Worm (Caenorhabditis elegans) whole organism, young adult: Measurements from ENCODE around the gene Y119D3B.14.

Experiments used
- B0019.2 ChIP-seq: fragments of 200-800 bp; sonication (Bioruptor generic); conservative IDR thresholded peaks from 2 replicates; pipeline ENCODE4 v1.3.6; 2022; ENCODE audit warnings: missing genetic modification reagents, missing genetic modification characterization, missing compliant biosample characterization
- D2030.7 ChIP-seq: fragments of 200-800 bp; sonication (Bioruptor generic); IDR thresholded peaks from 2 replicates; pipeline ENCODE4 v1.3.6; 2022; ENCODE audit warnings: missing genetic modification reagents, missing genetic modification characterization, missing compliant biosample characterization
- F23B12.7 ChIP-seq: sonication (generic microtip); optimal IDR thresholded peaks from 2 replicates; lab custom pipeline; 2017; ENCODE audit warnings: missing genetic modification characterization, mild to moderate bottlenecking, missing compliant biosample characterization, antibody characterized with exemption, moderate library complexity; ENCODE audit not compliant: insufficient read depth
- F49E8.2 ChIP-seq: sonication (generic microtip); optimal IDR thresholded peaks from 3 replicates; lab custom pipeline; 2017; ENCODE audit warnings: missing genetic modification characterization, mild to moderate bottlenecking, missing compliant biosample characterization, antibody characterized with exemption, moderate library complexity; ENCODE audit not compliant: insufficient read depth
- T07F8.4 ChIP-seq: sonication (generic microtip); optimal IDR thresholded peaks from 2 replicates; lab custom pipeline; 2016; ENCODE audit warnings: mild to moderate bottlenecking, missing genetic modification characterization, moderate library complexity, missing compliant biosample characterization
- Y53G8AR.9 ChIP-seq: fragments of 200-800 bp; sonication (Bioruptor generic); conservative IDR thresholded peaks from 2 replicates; pipeline ENCODE4 v1.3.6; 2022; ENCODE audit warnings: missing genetic modification reagents, missing genetic modification characterization, missing compliant biosample characterization
- Y56A3A.18 ChIP-seq: fragments of 200-800 bp; sonication (Bioruptor generic); IDR thresholded peaks from 2 replicates; pipeline ENCODE4 v1.3.6; 2022; ENCODE audit warnings: missing genetic modification reagents, missing genetic modification characterization, missing compliant biosample characterization
- ZK185.1 ChIP-seq: sonication (generic microtip); optimal IDR thresholded peaks from 2 replicates; lab custom pipeline; 2016; ENCODE audit warnings: mild to moderate bottlenecking, missing genetic modification characterization, missing compliant biosample characterization; ENCODE audit not compliant: poor library complexity, severe bottlenecking
- atf-7 ChIP-seq: sonication (generic microtip); optimal IDR thresholded peaks from 2 replicates; lab custom pipeline; 2017; ENCODE audit warnings: mild to moderate bottlenecking, missing genetic modification characterization, missing compliant biosample characterization
- attf-5 ChIP-seq: fragments of 200-800 bp; sonication (Bioruptor generic); optimal IDR thresholded peaks from 2 replicates; lab custom pipeline; 2018; ENCODE audit warnings: mild to moderate bottlenecking, missing genetic modification characterization, missing compliant biosample characterization
- bed-2 ChIP-seq: fragments of 200-800 bp; sonication (Bioruptor generic); IDR thresholded peaks from 2 replicates; pipeline ENCODE4 v1.3.6; 2022; ENCODE audit warnings: missing genetic modification reagents, missing genetic modification characterization, missing compliant biosample characterization
- cebp-1 ChIP-seq, 2 experiments: fragments of 200-800 bp in 1 of 2; sonication (Bioruptor generic) in 1 of 2; sonication (generic microtip) in 1 of 2; IDR thresholded peaks in 1 of 2; optimal IDR thresholded peaks in 1 of 2; 2 replicates each; pipeline versions ENCODE4 v1.3.6 to Lab custom; 2017 to 2022; ENCODE audit warnings: missing compliant biosample characterization in 2 of 2, missing genetic modification characterization in 2 of 2, mild to moderate bottlenecking in 1 of 2, missing genetic modification reagents in 1 of 2, moderate library complexity in 1 of 2
- ceh-58 ChIP-seq: fragments of 200-800 bp; sonication (Bioruptor generic); IDR thresholded peaks from 2 replicates; pipeline ENCODE4 v1.3.6; 2022; ENCODE audit warnings: missing genetic modification characterization, missing compliant biosample characterization
- egl-18 ChIP-seq: fragments of 200-800 bp; sonication (Bioruptor generic); IDR thresholded peaks from 2 replicates; pipeline ENCODE4 v1.3.6; 2022; ENCODE audit warnings: missing genetic modification reagents, missing genetic modification characterization, missing compliant biosample characterization
- egl-44 ChIP-seq: fragments of 200-800 bp; sonication (Bioruptor generic); IDR thresholded peaks from 2 replicates; pipeline ENCODE4 v1.3.6; 2022; ENCODE audit warnings: missing genetic modification reagents, missing genetic modification characterization, missing compliant biosample characterization
- ets-4 ChIP-seq: fragments of 200-800 bp; sonication (Bioruptor generic); optimal IDR thresholded peaks from 2 replicates; lab custom pipeline; 2018; ENCODE audit warnings: mild to moderate bottlenecking, missing genetic modification characterization, missing compliant biosample characterization
- fkh-3 ChIP-seq: sonication (generic microtip); optimal IDR thresholded peaks from 2 replicates; lab custom pipeline; 2016; ENCODE audit warnings: mild to moderate bottlenecking, missing genetic modification characterization, missing compliant biosample characterization
- hmg-1.2 ChIP-seq: fragments of 200-800 bp; sonication (Bioruptor generic); IDR thresholded peaks from 2 replicates; pipeline ENCODE4 v1.3.6; 2022; ENCODE audit warnings: missing genetic modification reagents, missing genetic modification characterization, missing compliant biosample characterization
- lir-1 ChIP-seq: fragments of 200-800 bp; sonication (Bioruptor generic); conservative IDR thresholded peaks from 2 replicates; pipeline ENCODE4 v1.3.6; 2022; ENCODE audit warnings: missing genetic modification reagents, missing genetic modification characterization, missing compliant biosample characterization
- lsy-27 ChIP-seq: sonication (generic microtip); optimal IDR thresholded peaks from 2 replicates; lab custom pipeline; 2017; ENCODE audit warnings: missing genetic modification characterization, mild to moderate bottlenecking, missing compliant biosample characterization, antibody characterized with exemption, missing genotype, borderline replicate concordance; ENCODE audit not compliant: insufficient read depth
- madf-8 ChIP-seq: fragments of 200-800 bp; sonication (Bioruptor generic); conservative IDR thresholded peaks from 2 replicates; pipeline ENCODE4 v1.3.6; 2022; ENCODE audit warnings: missing genetic modification reagents, missing genetic modification characterization, missing compliant biosample characterization
- mcd-1 ChIP-seq: fragments of 200-800 bp; sonication (Bioruptor generic); IDR thresholded peaks from 2 replicates; pipeline ENCODE4 v1.3.6; 2022; ENCODE audit warnings: missing genetic modification reagents, missing genetic modification characterization, missing compliant biosample characterization
- mes-4 ChIP-seq: sonication (generic microtip); optimal IDR thresholded peaks from 2 replicates; lab custom pipeline; 2016; ENCODE audit warnings: missing genotype, missing genetic modification characterization, missing compliant biosample characterization
- nhr-179 ChIP-seq: sonication (generic microtip); optimal IDR thresholded peaks from 2 replicates; lab custom pipeline; 2016; ENCODE audit warnings: mild to moderate bottlenecking, missing genetic modification characterization, missing compliant biosample characterization
- pbrm-1 ChIP-seq: fragments of 200-800 bp; sonication (Bioruptor generic); IDR thresholded peaks from 2 replicates; pipeline ENCODE4 v1.3.6; 2022; ENCODE audit warnings: missing genetic modification reagents, missing genetic modification characterization, missing compliant biosample characterization
- repo-1 ChIP-seq: sonication (generic microtip); optimal IDR thresholded peaks from 2 replicates; lab custom pipeline; 2017; ENCODE audit warnings: mild to moderate bottlenecking, missing genetic modification characterization, missing compliant biosample characterization
- tbx-9 ChIP-seq: sonication (generic microtip); optimal IDR thresholded peaks from 2 replicates; lab custom pipeline; 2016; ENCODE audit warnings: borderline replicate concordance, missing genetic modification characterization, inconsistent platforms, missing compliant biosample characterization
- unc-130 ChIP-seq: sonication (generic microtip); optimal IDR thresholded peaks from 2 replicates; lab custom pipeline; 2016; ENCODE audit warnings: missing genetic modification reagents, missing genetic modification characterization, missing compliant biosample characterization
- zfh-2 ChIP-seq: fragments of 200-800 bp; sonication (Bioruptor generic); conservative IDR thresholded peaks from 2 replicates; pipeline ENCODE4 v1.3.6; 2022; ENCODE audit warnings: missing genetic modification reagents, missing genetic modification characterization, missing compliant biosample characterization
- ztf-26 ChIP-seq: sonication (generic microtip); optimal IDR thresholded peaks from 2 replicates; lab custom pipeline; 2017; ENCODE audit warnings: missing genetic modification characterization, missing compliant biosample characterization

The Y119D3B.14 gene

DNA sequence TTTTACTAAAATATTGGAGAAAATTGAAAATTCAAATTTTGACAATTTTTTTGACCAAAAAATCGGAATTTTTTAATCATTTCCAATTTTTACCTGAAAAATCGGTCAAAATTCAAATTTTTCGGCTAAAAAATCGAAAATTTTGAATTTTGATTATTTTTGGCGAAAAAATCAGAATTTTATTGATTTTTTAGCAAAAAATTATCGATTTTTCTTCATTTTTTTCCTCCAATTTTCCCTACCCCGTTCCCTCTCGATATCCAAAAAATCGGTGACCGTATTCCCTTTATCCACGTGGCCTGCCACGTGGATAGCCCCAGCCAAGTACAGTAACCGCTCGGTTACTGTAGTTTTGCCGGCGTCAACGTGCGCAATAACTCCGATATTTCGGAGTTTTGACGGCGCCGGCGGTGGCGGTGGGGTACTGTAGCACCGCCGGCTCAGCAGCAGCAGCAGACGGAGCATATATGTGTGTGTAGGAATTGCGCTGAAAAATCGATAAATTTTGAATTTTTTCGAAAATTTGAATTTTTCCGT, at the start of gene Y119D3B.14:
Y119D3B.14 (minus strand) TSS at position 487 of the 537 bp plus-strand sequence.
- TF ChIP-seq lir-1: no peak
- TF ChIP-seq ZK185.1: no peak
- peak; percentile 32; the same call in 1 of the 2 replicates for TF ChIP-seq mcd-1 (GFP tag; lab: Robert Waterston, UW)
- TF ChIP-seq pbrm-1 (GFP tag; lab: Robert Waterston, UW): 0 out of 2 replicates have a peak, but pooled peaks have one; percentile 10

- no peak for TF ChIP-seq ets-4 (GFP tag; lab: Kevin White, UChicago)
- peak; percentile 71; the same call in 1 of the 2 replicates for TF ChIP-seq cebp-1 (GFP tag; IDR thresholded peaks at IDR 0.05; lab: Robert Waterston, UW)
- peak; percentile 93 for TF ChIP-seq cebp-1 (tag; optimal IDR thresholded peaks at IDR 0.05; lab: Kevin White, UChicago)
- peak; percentile 57 for TF ChIP-seq attf-5
- peak; percentile 68; the same call in 1 of the 2 replicates for TF ChIP-seq hmg-1.2 (GFP tag; lab: Robert Waterston, UW)
- TF ChIP-seq F49E8.2 (tag; lab: Kevin White, UChicago): no peak
- TF ChIP-seq Y56A3A.18 (GFP tag; lab: Robert Waterston, UW): no peak
- no peak for TF ChIP-seq atf-7 (tag; lab: Kevin White, UChicago)
- TF ChIP-seq T07F8.4 (tag; lab: Kevin White, UChicago): no peak
- no peak for TF ChIP-seq nhr-179
- TF ChIP-seq ztf-26 (tag; lab: Kevin White, UChicago): no peak
- TF ChIP-seq madf-8 (GFP tag; lab: Robert Waterston, UW): no peak
- TF ChIP-seq fkh-3 (tag; lab: Kevin White, UChicago): no peak
- TF ChIP-seq tbx-9 (tag; lab: Kevin White, UChicago): no peak
Measured at ce11 chrIII:1243199-1243598, 49.6 kb upstream of the Y119D3B.14 start, which contains the start of gene fbxa-63. Gene fbxa-63 (plus strand): TSS chrIII:1243508.

DNA sequence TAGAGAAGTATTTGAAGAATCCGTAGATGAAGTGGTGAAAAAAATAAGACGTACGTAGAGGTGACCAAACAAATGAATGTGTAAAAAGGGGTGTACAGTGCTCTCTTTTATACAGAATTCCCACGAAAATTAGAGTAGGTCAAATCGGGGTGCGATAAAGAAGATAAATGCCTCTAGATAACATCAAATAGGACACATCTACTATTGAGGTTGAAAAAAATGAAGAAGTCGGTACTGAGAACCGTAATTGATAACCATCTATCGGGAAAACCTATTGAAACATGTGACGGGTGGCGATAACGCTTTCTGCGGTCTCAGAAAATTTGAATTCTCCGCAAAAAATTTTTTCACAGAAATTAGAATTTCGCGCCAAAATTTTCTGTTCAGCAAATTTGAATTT, 45.1 kb upstream of the Y119D3B.14 start, which contains the start of gene fbxa-61:
fbxa-61 (plus strand) TSS at position 345 of the 400 bp plus-strand sequence.
- TF ChIP-seq mes-4 (tag; lab: Kevin White, UChicago): no peak
- TF ChIP-seq repo-1 (tag; lab: Kevin White, UChicago): no peak
- no peak for TF ChIP-seq bed-2
- TF ChIP-seq Y53G8AR.9 (GFP tag; lab: Robert Waterston, UW): no peak
- TF ChIP-seq egl-44: no peak
- TF ChIP-seq madf-8 (GFP tag; lab: Robert Waterston, UW): no peak
- TF ChIP-seq egl-18 (GFP tag; lab: Robert Waterston, UW): no peak
- TF ChIP-seq ceh-58: no peak
- no peak for TF ChIP-seq mcd-1 (GFP tag; lab: Robert Waterston, UW)
- no peak for TF ChIP-seq F23B12.7 (tag; lab: Kevin White, UChicago)
- TF ChIP-seq unc-130: no peak
- no peak for TF ChIP-seq lsy-27
- TF ChIP-seq B0019.2 (GFP tag; lab: Robert Waterston, UW): no peak
- TF ChIP-seq, all 124 proteins: peak for 0

DNA sequence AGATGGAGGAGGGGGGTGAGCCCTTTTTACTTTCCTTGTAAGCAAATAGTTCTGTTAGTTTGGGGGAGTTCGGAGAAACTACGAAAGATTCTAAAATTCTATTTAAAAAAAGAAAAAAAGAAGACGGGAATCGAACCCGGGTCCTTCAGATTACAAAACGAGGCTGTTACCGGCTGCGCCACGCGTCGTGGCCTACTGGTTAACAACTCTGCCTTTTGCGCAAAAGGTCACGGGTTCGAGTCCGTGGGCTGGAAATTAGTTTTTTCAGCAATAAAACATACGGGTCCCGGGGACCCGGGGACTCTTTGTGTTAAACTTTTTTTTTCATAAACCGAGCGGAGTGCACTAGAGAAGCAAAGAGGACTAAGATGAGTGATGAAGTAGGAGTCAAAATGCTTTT, 37.6 kb upstream of the Y119D3B.14 start:
- peak; percentile 39; the same call in 1 of the 2 replicates for TF ChIP-seq D2030.7 (GFP tag; lab: Robert Waterston, UW)
- 0 out of 2 replicates have a peak, but pooled peaks have one; percentile 23 for TF ChIP-seq zfh-2 (GFP tag; lab: Robert Waterston, UW)
- peak; percentile 70 for TF ChIP-seq pbrm-1 (GFP tag; lab: Robert Waterston, UW)
- TF ChIP-seq tbx-9 (tag; lab: Kevin White, UChicago): no peak
